Worm (Caenorhabditis elegans) whole organism, L4 larva: ENCODE measurements around the gene ndub-6.

Experiments
- ceh-82 ChIP-seq: sonication (generic microtip); optimal IDR thresholded peaks from 2 replicates; lab custom pipeline; 2017; ENCODE audit warnings: missing biosample characterization, missing genetic modification characterization
- dpl-1 ChIP-seq: fragments of 150-350 bp; optimal IDR thresholded peaks from 2 replicates; lab custom pipeline; 2014; ENCODE audit warnings: missing biosample characterization, missing genetic modification reagents, missing genetic modification characterization
- fkh-10 ChIP-seq: fragments of 150-350 bp; optimal IDR thresholded peaks from 2 replicates; lab custom pipeline; 2014; ENCODE audit warnings: missing biosample characterization, missing genetic modification reagents, missing genetic modification characterization
- pqm-1 ChIP-seq: sonication (generic microtip); optimal IDR thresholded peaks from 2 replicates; lab custom pipeline; 2017; ENCODE audit warnings: missing biosample characterization, missing genetic modification characterization
- spr-1 ChIP-seq: sonication (generic microtip); optimal IDR thresholded peaks from 2 replicates; lab custom pipeline; 2016; ENCODE audit warnings: mild to moderate bottlenecking, missing genetic modification characterization, missing compliant biosample characterization

DNA sequence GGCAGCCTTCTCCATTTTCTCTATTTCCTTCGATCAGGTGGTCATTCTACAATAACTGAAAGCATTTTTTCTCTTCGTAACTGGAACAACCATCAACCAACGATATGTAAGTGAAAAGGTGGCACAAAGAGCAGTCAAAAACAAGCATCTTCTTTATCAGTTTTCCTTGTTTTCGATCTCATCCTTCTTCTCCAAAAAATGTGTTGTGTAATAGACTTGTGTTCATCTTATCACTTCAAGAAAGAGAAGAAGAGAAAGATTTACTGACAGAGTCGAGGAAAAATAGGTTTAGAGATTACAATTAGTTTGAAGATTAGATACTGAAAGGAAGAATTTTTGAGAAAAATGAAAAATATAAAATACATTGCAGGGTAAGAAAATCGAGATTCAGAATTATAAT is 6.8 kb upstream of the ndub-6 start:
- TF ChIP-seq ceh-82 (tag; lab: Kevin White, UChicago) (no peak), spr-1 (tag; lab: Kevin White, UChicago) (no peak), pqm-1 (tag; lab: Kevin White, UChicago) (no peak), fkh-10 (no peak), dpl-1 (GFP tag; lab: Kevin White, UChicago) (no peak)
